Worm (Caenorhabditis elegans): ENCODE measurements around the gene F56B6.6.

ce11 chrX:3538067-3538466 is 5.2 kb upstream of the F56B6.6 start:
- no peak for TF ChIP-seq nhr-76 (tag; optimal IDR thresholded peaks at IDR 0.05)
- TF ChIP-seq egl-27 (tag; optimal IDR thresholded peaks at IDR 0.05) = no peak
- no peak for TF ChIP-seq ama-1 (optimal IDR thresholded peaks at IDR 0.05)
